Worm (Caenorhabditis elegans): Measurements from ENCODE around the gene abt-4.

abt-4 gene

ce11 chrV:284808-285207, 45.7 kb downstream of the abt-4 start:
- TF ChIP-seq ceh-18 (tag; optimal IDR thresholded peaks at IDR 0.05) = peak; percentile 64
- peak; percentile 23 for TF ChIP-seq rnt-1 (tag; optimal IDR thresholded peaks at IDR 0.05)
- TF ChIP-seq ceh-30 (tag; optimal IDR thresholded peaks at IDR 0.05) = no peak

DNA sequence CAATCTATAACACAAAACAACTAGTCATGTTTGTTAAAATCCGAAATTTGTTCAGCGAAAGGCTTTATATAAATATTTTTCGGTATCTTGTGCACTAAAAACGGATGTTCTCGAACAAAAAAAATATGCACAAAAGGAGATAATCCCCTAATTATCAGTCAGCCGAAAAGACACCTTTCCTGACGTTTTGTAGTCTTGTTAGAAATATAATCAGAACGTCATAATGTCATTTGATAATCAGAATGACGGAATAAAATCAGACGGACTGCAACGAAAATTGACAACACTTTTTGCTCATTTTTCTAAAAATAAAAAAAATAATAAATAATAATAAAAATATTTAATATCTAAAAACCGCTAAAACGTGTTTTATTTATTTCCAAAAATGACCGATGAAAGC, 46.6 kb downstream of the abt-4 start:
- no peak for TF ChIP-seq C38D4.7 (GFP tag; optimal IDR thresholded peaks at IDR 0.05)
- no peak for TF ChIP-seq odd-2 (tag; optimal IDR thresholded peaks at IDR 0.05)

DNA sequence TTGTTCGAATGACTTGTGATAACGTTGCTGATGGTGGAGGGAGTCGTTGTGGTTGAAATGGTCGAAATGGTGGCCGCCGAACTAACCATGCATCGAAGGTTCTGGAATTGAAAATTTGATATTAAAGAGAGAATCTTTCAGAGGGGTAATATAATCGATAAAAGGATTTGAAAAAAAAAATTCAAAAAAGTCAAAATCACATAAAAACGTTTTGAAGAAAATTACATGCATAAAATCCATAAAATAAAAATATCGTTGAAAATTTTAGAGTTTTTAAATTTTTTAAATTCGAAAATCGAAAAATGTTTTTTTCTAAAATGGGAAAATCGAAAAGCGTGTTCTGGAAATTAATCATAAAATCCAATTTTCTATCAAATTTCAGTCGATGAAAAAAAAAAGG, 48.9 kb downstream of the abt-4 start, which contains the start of gene npr-5:
npr-5 (minus strand) TSS at position 101 of the 400 bp plus-strand sequence.
- TF ChIP-seq dve-1 (tag; optimal IDR thresholded peaks at IDR 0.05) (no peak), unc-55 (GFP tag; optimal IDR thresholded peaks at IDR 0.05) (no peak), ceh-2 (tag; optimal IDR thresholded peaks at IDR 0.05) (no peak), hlh-13 (GFP tag; optimal IDR thresholded peaks at IDR 0.05) (no peak), dmd-4 (tag; optimal IDR thresholded peaks at IDR 0.05; ENCODE audit: borderline replicate concordance) (no peak), ama-1 (optimal IDR thresholded peaks at IDR 0.05) (no peak), che-1 (tag; optimal IDR thresholded peaks at IDR 0.05) (no peak), lim-6 (tag; optimal IDR thresholded peaks at IDR 0.05) (no peak), sdc-2 (tag; optimal IDR thresholded peaks at IDR 0.05) (no peak), ceh-18 (tag; optimal IDR thresholded peaks at IDR 0.05) (no peak), C08G9.2 (tag; optimal IDR thresholded peaks at IDR 0.05) (no peak), pha-4 (tag; optimal IDR thresholded peaks at IDR 0.05) (no peak), ceh-22 (tag; optimal IDR thresholded peaks at IDR 0.05) (no peak), sox-4 (tag; optimal IDR thresholded peaks at IDR 0.05) (no peak), ceh-19 (GFP tag; optimal IDR thresholded peaks at IDR 0.05) (no peak), ahr-1 (tag; optimal IDR thresholded peaks at IDR 0.05) (no peak), odd-2 (tag; optimal IDR thresholded peaks at IDR 0.05) (no peak)

DNA sequence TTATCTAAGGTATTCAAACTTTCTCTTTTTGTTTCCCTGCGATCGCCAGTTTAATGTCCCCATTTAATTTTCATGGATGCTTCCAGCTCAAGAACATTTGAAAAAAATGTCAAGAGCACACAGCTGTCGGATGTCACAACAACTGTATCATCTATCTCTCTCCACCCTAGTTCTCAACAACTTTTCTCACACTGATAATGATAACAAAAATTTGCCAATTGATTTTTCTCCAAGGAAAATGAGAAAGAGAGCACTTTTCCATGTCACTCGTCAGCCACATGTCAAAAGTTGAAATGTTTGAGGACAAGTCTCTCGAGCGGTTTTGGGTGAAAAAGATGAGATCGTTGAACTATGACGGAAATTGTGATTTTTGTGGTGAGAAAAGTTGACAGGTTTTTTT, 49.4 kb downstream of the abt-4 start:
- TF ChIP-seq unc-55 (GFP tag; optimal IDR thresholded peaks at IDR 0.05) = peak; percentile 70
- TF ChIP-seq ceh-18 (tag; optimal IDR thresholded peaks at IDR 0.05) = peak; percentile 66
- TF ChIP-seq unc-3 (GFP tag; conservative IDR thresholded peaks at IDR 0.05) = no peak
- no peak for TF ChIP-seq unc-3 (tag; optimal IDR thresholded peaks at IDR 0.05)
- no peak for TF ChIP-seq T23F11.4 (GFP tag; optimal IDR thresholded peaks at IDR 0.05)
